Fruit fly (Drosophila melanogaster) whole organism, prepupa: ENCODE results near the gene CG7945.

Experiments
- CG10631 ChIP-seq: fragments of 200-800 bp; sonication (Bioruptor generic); optimal IDR thresholded peaks from 2 replicates; lab custom pipeline; 2016; ENCODE audit warnings: missing biosample characterization, missing genetic modification characterization
- CG3919 ChIP-seq: fragments of 200-800 bp; sonication (Bioruptor generic); optimal IDR thresholded peaks from 3 replicates; lab custom pipeline; 2016; ENCODE audit warnings: missing biosample characterization, missing genetic modification characterization
- CG9139 ChIP-seq: fragments of 200-800 bp; sonication (Bioruptor generic); optimal IDR thresholded peaks from 3 replicates; lab custom pipeline; 2017; ENCODE audit warnings: missing biosample characterization, mild to moderate bottlenecking, missing genetic modification characterization
- Gug ChIP-seq: fragments of 200-800 bp; sonication (Bioruptor generic); IDR thresholded peaks from 2 replicates; pipeline ENCODE4 v1.3.6; 2022; ENCODE audit warnings: missing biosample characterization, missing genetic modification characterization
- Smox ChIP-seq: fragments of 200-800 bp; sonication (Bioruptor generic); optimal IDR thresholded peaks from 3 replicates; lab custom pipeline; 2016; ENCODE audit warnings: missing biosample characterization, missing genetic modification characterization
- acj6 ChIP-seq: fragments of 200-800 bp; sonication (Bioruptor generic); optimal IDR thresholded peaks from 3 replicates; lab custom pipeline; 2016; ENCODE audit warnings: missing biosample characterization, missing genetic modification characterization
- esn ChIP-seq: fragments of 200-800 bp; sonication (Bioruptor generic); optimal IDR thresholded peaks from 2 replicates; lab custom pipeline; 2016; ENCODE audit warnings: missing biosample characterization, mild to moderate bottlenecking, missing genetic modification characterization, moderate library complexity
- lz ChIP-seq: fragments of 200-800 bp; sonication (Bioruptor generic); optimal IDR thresholded peaks from 3 replicates; lab custom pipeline; 2016; ENCODE audit warnings: missing biosample characterization, missing genetic modification characterization

DNA sequence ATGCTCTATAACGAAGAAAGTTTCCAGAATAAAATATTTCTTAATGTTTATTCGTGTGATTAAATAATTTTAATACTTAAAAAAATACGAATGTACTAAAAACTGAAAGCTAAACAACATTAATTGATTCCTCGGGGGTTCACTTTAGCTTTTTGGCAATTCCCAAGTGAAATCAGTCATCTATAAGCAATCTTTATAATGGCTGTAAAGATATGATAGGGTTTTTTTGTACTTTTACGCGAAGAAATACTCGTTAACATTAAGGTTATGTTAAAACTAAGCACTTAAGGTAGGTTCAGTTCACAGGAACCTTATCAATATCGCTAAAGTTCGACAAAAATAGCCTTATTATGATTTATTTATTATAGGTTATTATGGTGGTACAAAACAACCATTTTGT, 4.0 kb downstream of the CG7945 start:
- TF ChIP-seq Gug (GFP tag; lab: Robert Waterston, UW) (no peak), esn (GFP tag; lab: Kevin White, UChicago) (no peak), CG3919 (GFP tag; lab: Kevin White, UChicago) (no peak), CG10631 (GFP tag; lab: Kevin White, UChicago) (no peak), CG9139 (GFP tag; lab: Kevin White, UChicago) (no peak), acj6 (no peak), lz (GFP tag; lab: Kevin White, UChicago) (no peak), Smox (GFP tag; lab: Kevin White, UChicago) (no peak)
